Worm (Caenorhabditis elegans) whole organism, late embryonic: Measurements from ENCODE around the gene cav-2.

Experiments
- C38D4.7 ChIP-seq: fragments of 200-800 bp; sonication (Bioruptor generic); optimal IDR thresholded peaks from 2 replicates; lab custom pipeline; 2018; ENCODE audit warnings: mild to moderate bottlenecking, missing genetic modification characterization, moderate library complexity, missing compliant biosample characterization
- ceh-2 ChIP-seq: sonication (generic microtip); optimal IDR thresholded peaks from 2 replicates; lab custom pipeline; 2016; ENCODE audit warnings: missing genotype, missing genetic modification characterization, missing compliant biosample characterization
- ceh-9 ChIP-seq: sonication (generic microtip); optimal IDR thresholded peaks from 2 replicates; lab custom pipeline; 2016; ENCODE audit warnings: mild to moderate bottlenecking, missing genetic modification characterization, inconsistent platforms, missing compliant biosample characterization
- fax-1 ChIP-seq: sonication (generic microtip); optimal IDR thresholded peaks from 2 replicates; lab custom pipeline; 2016; ENCODE audit warnings: missing genotype, missing genetic modification characterization, missing compliant biosample characterization

DNA sequence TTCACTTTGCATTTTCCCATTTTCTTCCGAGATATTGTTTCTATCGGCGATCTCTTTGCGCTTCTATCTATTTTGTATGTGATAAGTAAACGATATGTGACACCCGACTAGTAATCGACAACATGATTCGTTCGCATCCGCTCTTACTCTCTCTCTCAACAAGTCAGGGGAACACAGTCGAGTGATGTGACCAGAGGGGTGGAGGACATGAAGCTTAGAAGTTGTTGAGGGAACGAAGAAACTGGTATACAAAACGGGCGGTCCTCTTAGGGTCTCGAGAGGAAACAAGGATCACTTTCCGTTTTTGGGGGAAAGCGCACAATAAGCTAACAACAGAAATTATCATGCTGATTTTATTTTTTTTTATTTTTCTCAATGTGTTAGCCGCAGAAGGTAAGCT lies 36.2 kb downstream of the cav-2 start, which contains the start of gene F53F4.4:
- no peak for TF ChIP-seq C38D4.7 (GFP tag; lab: Kevin White, UChicago)
- TF ChIP-seq ceh-2: no peak
- no peak for TF ChIP-seq ceh-9 (tag; lab: Kevin White, UChicago)
- no peak for TF ChIP-seq fax-1 (tag; lab: Kevin White, UChicago)
